Worm (Caenorhabditis elegans) whole organism, L2 larva: ENCODE measurements around the gene C32H11.4.
A peak's percentile ranks its signal among the peaks of the same experiment; 100 is the strongest.

ENCODE experiments used
- C34F6.9 ChIP-seq: fragments of 150-350 bp; optimal IDR thresholded peaks from 2 replicates; lab custom pipeline; 2014; ENCODE audit warnings: missing biosample characterization, missing genetic modification characterization
- F13H6.1 ChIP-seq: sonication (generic microtip); optimal IDR thresholded peaks from 2 replicates; lab custom pipeline; 2016; ENCODE audit warnings: missing genetic modification characterization, missing compliant biosample characterization
- Y55F3AM.14 ChIP-seq: fragments of 200-800 bp; sonication (Bioruptor generic); optimal IDR thresholded peaks from 2 replicates; lab custom pipeline; 2018; ENCODE audit warnings: mild to moderate bottlenecking, missing genetic modification characterization, missing compliant biosample characterization
- ZK546.5 ChIP-seq: sonication (generic microtip); optimal IDR thresholded peaks from 2 replicates; lab custom pipeline; 2017; ENCODE audit warnings: missing biosample characterization, missing genetic modification characterization
- alr-1 ChIP-seq: fragments of 150-350 bp; optimal IDR thresholded peaks from 2 replicates; lab custom pipeline; 2014; ENCODE audit warnings: missing biosample characterization, missing genetic modification characterization
- ama-1 ChIP-seq: fragments of 150-350 bp; optimal IDR thresholded peaks from 2 replicates; lab custom pipeline; 2018; ENCODE audit warnings: inconsistent platforms
- blmp-1 ChIP-seq: sonication (generic microtip); optimal IDR thresholded peaks from 2 replicates; lab custom pipeline; 2017; ENCODE audit warnings: missing genetic modification characterization, mild to moderate bottlenecking, missing compliant biosample characterization, antibody characterized with exemption, moderate library complexity; ENCODE audit not compliant: insufficient read depth
- crh-2 ChIP-seq: sonication (generic microtip); optimal IDR thresholded peaks from 2 replicates; lab custom pipeline; 2017; ENCODE audit warnings: missing biosample characterization, missing genetic modification characterization
- elt-3 ChIP-seq: sonication (generic microtip); optimal IDR thresholded peaks from 2 replicates; lab custom pipeline; 2017; ENCODE audit warnings: missing biosample characterization, missing genetic modification characterization
- fos-1 ChIP-seq: fragments of 150-350 bp; optimal IDR thresholded peaks from 2 replicates; lab custom pipeline; 2014; ENCODE audit warnings: missing biosample characterization, missing genetic modification characterization
- gmeb-1 ChIP-seq: fragments of 150-350 bp; optimal IDR thresholded peaks from 2 replicates; lab custom pipeline; 2014; ENCODE audit warnings: missing biosample characterization, missing genetic modification characterization
- lin-13 ChIP-seq: fragments of 150-350 bp; optimal IDR thresholded peaks from 2 replicates; lab custom pipeline; 2014; ENCODE audit warnings: missing biosample characterization, missing genetic modification reagents, missing genetic modification characterization
- lin-39 ChIP-seq: fragments of 150-350 bp; optimal IDR thresholded peaks from 2 replicates; lab custom pipeline; 2014; ENCODE audit warnings: missing biosample characterization, missing genetic modification reagents, missing genetic modification characterization
- lsy-2 ChIP-seq, 2 experiments: fragments of 150-350 bp in 1 of 2; sonication (generic microtip) in 1 of 2; optimal IDR thresholded peaks; 2 replicates each; lab custom pipeline; 2014 to 2017; ENCODE audit warnings: missing biosample characterization in 2 of 2, missing genetic modification characterization in 2 of 2
- mab-5 ChIP-seq: fragments of 150-350 bp; optimal IDR thresholded peaks from 2 replicates; lab custom pipeline; 2014; ENCODE audit warnings: missing biosample characterization, missing genetic modification characterization
- mdl-1 ChIP-seq, 2 experiments: fragments of 150-350 bp in 1 of 2; sonication (generic microtip) in 1 of 2; optimal IDR thresholded peaks; 2 replicates each; lab custom pipeline; 2017; ENCODE audit warnings: missing biosample characterization in 2 of 2, missing genetic modification characterization in 2 of 2
- nhr-10 ChIP-seq: sonication (generic microtip); optimal IDR thresholded peaks from 2 replicates; lab custom pipeline; 2017; ENCODE audit warnings: missing biosample characterization, missing genetic modification characterization
- nhr-11 ChIP-seq: fragments of 150-350 bp; optimal IDR thresholded peaks from 2 replicates; lab custom pipeline; 2014; ENCODE audit warnings: missing biosample characterization, missing genetic modification characterization
- nhr-129 ChIP-seq: fragments of 150-350 bp; optimal IDR thresholded peaks from 2 replicates; lab custom pipeline; 2014; ENCODE audit warnings: missing biosample characterization, missing genetic modification characterization
- nhr-21 ChIP-seq: fragments of 150-350 bp; optimal IDR thresholded peaks from 2 replicates; lab custom pipeline; 2014; ENCODE audit warnings: missing biosample characterization, missing genetic modification characterization
- nhr-237 ChIP-seq: fragments of 150-350 bp; optimal IDR thresholded peaks from 2 replicates; lab custom pipeline; 2014; ENCODE audit warnings: missing biosample characterization, missing genetic modification characterization
- nhr-25 ChIP-seq: fragments of 150-350 bp; sonication (generic microtip); optimal IDR thresholded peaks from 3 replicates; lab custom pipeline; 2014; ENCODE audit warnings: missing biosample characterization, missing genetic modification characterization
- nhr-6 ChIP-seq: fragments of 150-350 bp; optimal IDR thresholded peaks from 2 replicates; lab custom pipeline; 2014; ENCODE audit warnings: missing biosample characterization, missing genetic modification characterization
- nhr-77 ChIP-seq: fragments of 150-350 bp; optimal IDR thresholded peaks from 2 replicates; lab custom pipeline; 2014; ENCODE audit warnings: missing biosample characterization, missing genetic modification characterization
- peb-1 ChIP-seq: fragments of 150-350 bp; optimal IDR thresholded peaks from 2 replicates; lab custom pipeline; 2014; ENCODE audit warnings: missing biosample characterization, missing genetic modification characterization
- sem-4 ChIP-seq: fragments of 150-350 bp; optimal IDR thresholded peaks from 2 replicates; lab custom pipeline; 2014; ENCODE audit warnings: missing biosample characterization, missing genetic modification reagents, missing genetic modification characterization
- skn-1 ChIP-seq: sonication (generic microtip); optimal IDR thresholded peaks from 2 replicates; lab custom pipeline; 2017; ENCODE audit warnings: missing biosample characterization, missing genetic modification characterization
- sma-3 ChIP-seq: sonication (generic microtip); optimal IDR thresholded peaks from 2 replicates; lab custom pipeline; 2016; ENCODE audit warnings: missing genetic modification reagents, missing genetic modification characterization, missing compliant biosample characterization
- sma-9 ChIP-seq, 2 experiments: fragments of 150-350 bp in 1 of 2; sonication (generic microtip) in 1 of 2; optimal IDR thresholded peaks; 2 replicates each; lab custom pipeline; 2014 to 2016; ENCODE audit warnings: missing genetic modification characterization in 2 of 2, mild to moderate bottlenecking in 1 of 2, missing biosample characterization in 1 of 2, missing compliant biosample characterization in 1 of 2, missing genetic modification reagents in 1 of 2, moderate library complexity in 1 of 2
- snpc-4 ChIP-seq: fragments of 150-350 bp; optimal IDR thresholded peaks from 2 replicates; lab custom pipeline; 2014; ENCODE audit warnings: missing biosample characterization, missing genetic modification characterization
- unc-39 ChIP-seq: fragments of 150-350 bp; optimal IDR thresholded peaks from 2 replicates; lab custom pipeline; 2014; ENCODE audit warnings: missing biosample characterization, missing genetic modification characterization
- ztf-1 ChIP-seq: fragments of 200-800 bp; sonication (Bioruptor generic); conservative IDR thresholded peaks from 2 replicates; pipeline ENCODE4 v1.3.6; 2022; ENCODE audit warnings: missing genetic modification characterization, missing compliant biosample characterization
- ztf-4 ChIP-seq: fragments of 150-350 bp; optimal IDR thresholded peaks from 2 replicates; lab custom pipeline; 2014; ENCODE audit warnings: missing biosample characterization, missing genetic modification characterization

The C32H11.4 gene

DNA sequence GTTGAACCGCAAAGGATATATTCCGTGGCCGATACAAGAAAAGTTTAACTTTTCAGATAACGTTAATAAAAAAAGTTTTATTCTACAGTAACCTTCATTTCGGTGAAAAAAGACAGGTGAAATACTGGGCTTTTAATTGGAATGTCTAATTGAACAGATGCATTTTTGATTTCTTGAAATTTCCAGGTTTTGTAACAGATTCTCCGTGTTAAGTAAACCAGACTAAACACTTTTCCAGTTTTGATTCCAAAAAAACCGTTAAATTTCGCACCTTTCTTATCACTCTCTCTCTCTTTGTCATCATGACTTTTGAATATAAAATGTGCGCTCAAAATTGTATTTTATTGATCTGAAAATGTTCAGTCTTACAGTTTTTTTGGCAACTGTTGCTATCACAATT is 2.8 kb upstream of the C32H11.4 start, which contains the start of gene C32H11.3:
TSS of gene C32H11.3 (plus strand) at position 301 of the 400 bp plus-strand sequence.
- TF ChIP-seq lin-39 (tag; lab: Kevin White, UChicago) (no peak), nhr-77 (no peak), crh-2 (no peak), nhr-25 (tag; lab: Kevin White, UChicago) (no peak), nhr-21 (tag; lab: Kevin White, UChicago) (no peak), nhr-129 (tag; lab: Kevin White, UChicago) (no peak), nhr-11 (tag; lab: Kevin White, UChicago) (no peak), ztf-4 (tag; lab: Kevin White, UChicago) (no peak), mab-5 (tag; lab: Kevin White, UChicago) (no peak), alr-1 (tag; lab: Kevin White, UChicago) (no peak), ama-1 (lab: Kevin White, UChicago) (no peak), lin-13 (GFP tag; lab: Kevin White, UChicago) (no peak), nhr-10 (tag; lab: Kevin White, UChicago) (no peak), unc-39 (tag; lab: Kevin White, UChicago) (no peak), snpc-4 (no peak), ZK546.5 (tag; lab: Kevin White, UChicago) (no peak), sma-3 (GFP tag; lab: Kevin White, UChicago) (no peak), elt-3 (tag; lab: Kevin White, UChicago) (no peak), lsy-2 (tag; optimal IDR thresholded peaks at IDR 0.05; lab: Kevin White, UChicago) (no peak), Y55F3AM.14 (GFP tag; lab: Kevin White, UChicago) (no peak)

ce11 chrIV:12920553-12920952 is 511 bp upstream of the C32H11.4 start:
- TF ChIP-seq fos-1: peak; percentile 73
- TF ChIP-seq skn-1 (tag; lab: Kevin White, UChicago): peak; percentile 45
- TF ChIP-seq peb-1 (tag; lab: Kevin White, UChicago): no peak
- TF ChIP-seq sma-9 (GFP tag; optimal IDR thresholded peaks at IDR 0.05; lab: Kevin White, UChicago): peak; percentile 78
- TF ChIP-seq sma-9 (tag; optimal IDR thresholded peaks at IDR 0.05; lab: Kevin White, UChicago): no peak

DNA sequence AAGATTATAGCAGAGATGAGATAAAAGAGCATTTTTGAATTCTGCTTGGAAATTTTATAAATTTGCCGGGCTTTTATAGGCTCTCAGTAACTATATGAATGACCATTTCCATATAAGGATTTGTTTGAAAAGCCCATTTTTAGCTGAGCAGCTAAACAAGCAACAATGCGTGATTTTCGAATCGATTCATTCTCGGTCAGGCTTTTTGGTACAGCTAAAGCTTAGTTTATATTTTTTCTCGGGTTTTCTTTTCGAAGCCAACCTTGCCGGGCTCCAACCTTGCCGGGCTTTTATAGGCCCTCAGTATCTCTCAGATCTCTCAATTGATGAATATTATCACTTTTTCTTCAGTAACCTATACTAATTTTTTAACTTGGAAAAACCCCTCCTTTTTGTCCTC is 3.3 kb downstream of the C32H11.4 start, which contains the start of gene srlf-4:
TSS of gene srlf-4 (minus strand) at position 101 of the 400 bp plus-strand sequence.
- TF ChIP-seq ztf-1 (no peak), gmeb-1 (tag; lab: Kevin White, UChicago) (no peak), nhr-77 (no peak), F13H6.1 (tag; lab: Kevin White, UChicago) (no peak), skn-1 (tag; lab: Kevin White, UChicago) (no peak), ZK546.5 (tag; lab: Kevin White, UChicago) (no peak), mdl-1 (tag; optimal IDR thresholded peaks at IDR 0.05; lab: Kevin White, UChicago) (no peak), nhr-10 (tag; lab: Kevin White, UChicago) (no peak), sem-4 (no peak), blmp-1 (tag; lab: Kevin White, UChicago) (no peak), nhr-237 (no peak), nhr-129 (tag; lab: Kevin White, UChicago) (no peak), ztf-4 (tag; lab: Kevin White, UChicago) (no peak), C34F6.9 (tag; lab: Kevin White, UChicago) (no peak), nhr-6 (tag; lab: Kevin White, UChicago) (no peak), lin-13 (GFP tag; lab: Kevin White, UChicago) (no peak), fos-1 (no peak)
- TF ChIP-seq, all 48 proteins: peak for 0

- no peak for TF ChIP-seq sem-4
Observed at ce11 chrIV:12926639-12927038, 5.6 kb downstream of the C32H11.4 start, which contains the start of gene srlf-5. srlf-5 (minus strand) TSS chrIV:12926739.

ce11 chrIV:12936221-12936776 is 15.2 kb downstream of the C32H11.4 start, which contains the start of the genes cld-1 and dod-21:
cld-1 (minus strand) TSS chrIV:12936271.
dod-21 (plus strand) TSS chrIV:12936738.
- peak; percentile 67 for TF ChIP-seq sma-9 (GFP tag; optimal IDR thresholded peaks at IDR 0.05; lab: Kevin White, UChicago)
- no peak for TF ChIP-seq sma-9 (tag; optimal IDR thresholded peaks at IDR 0.05; lab: Kevin White, UChicago)
- TF ChIP-seq nhr-77: no peak
- peak; percentile 90 for TF ChIP-seq fos-1
- TF ChIP-seq nhr-25 (tag; lab: Kevin White, UChicago): no peak
- TF ChIP-seq ZK546.5 (tag; lab: Kevin White, UChicago): no peak
- TF ChIP-seq crh-2: peak; percentile 41
- peak; percentile 52 for TF ChIP-seq sma-3 (GFP tag; lab: Kevin White, UChicago)
- peak; percentile 24 for TF ChIP-seq gmeb-1 (tag; lab: Kevin White, UChicago)
